Worm (Caenorhabditis elegans): ENCODE data around the gene nemp-1.
A peak's percentile ranks its signal among the peaks of the same experiment; 100 is the strongest.

The nemp-1 gene

ce11 chrIII:471644-472401 is at the start of gene nemp-1, which contains the start of gene magu-1 (continued):
- TF ChIP-seq let-607 (tag; optimal IDR thresholded peaks at IDR 0.05) (no peak), let-526 (GFP tag; IDR thresholded peaks at IDR 0.05) (no peak), F23B12.7 (tag; optimal IDR thresholded peaks at IDR 0.05; ENCODE audit: insufficient read depth) (peak; percentile 16), unc-130 (GFP tag; optimal IDR thresholded peaks at IDR 0.05) (no peak), lin-26 (GFP tag; IDR thresholded peaks at IDR 0.05) (no peak), K12H6.12 (tag; optimal IDR thresholded peaks at IDR 0.05) (no peak), C17E4.6 (GFP tag; IDR thresholded peaks at IDR 0.05) (no peak), unc-62 (GFP tag; optimal IDR thresholded peaks at IDR 0.05) (no peak), cebp-1 (GFP tag; IDR thresholded peaks at IDR 0.05) (no peak), cebp-1 (tag; optimal IDR thresholded peaks at IDR 0.05) (no peak), dox-1 (GFP tag; IDR thresholded peaks at IDR 0.05) (no peak), rcor-1 (GFP tag; IDR thresholded peaks at IDR 0.05) (no peak), ccch-3 (GFP tag; optimal IDR thresholded peaks at IDR 0.05) (no peak), hrde-1 (tag; optimal IDR thresholded peaks at IDR 0.05; ENCODE audit: borderline replicate concordance) (no peak), Y56A3A.18 (GFP tag; IDR thresholded peaks at IDR 0.05) (no peak), tlf-1 (GFP tag; optimal IDR thresholded peaks at IDR 0.05) (no peak), Y67H2A.10 (GFP tag; conservative IDR thresholded peaks at IDR 0.05) (no peak), F49E8.2 (tag; optimal IDR thresholded peaks at IDR 0.05; ENCODE audit: insufficient read depth) (peak; percentile 27), bed-1 (GFP tag; IDR thresholded peaks at IDR 0.05) (no peak), mes-4 (tag; optimal IDR thresholded peaks at IDR 0.05) (no peak), lin-54 (GFP tag; optimal IDR thresholded peaks at IDR 0.05) (peak; percentile 54), ztf-25 (GFP tag; IDR thresholded peaks at IDR 0.05) (no peak), repo-1 (tag; optimal IDR thresholded peaks at IDR 0.05) (no peak), mcd-1 (GFP tag; IDR thresholded peaks at IDR 0.05) (no peak), F33H1.4 (GFP tag; IDR thresholded peaks at IDR 0.05) (peak; percentile 83), aptf-3 (GFP tag; IDR thresholded peaks at IDR 0.05) (no peak), ztf-6 (GFP tag; IDR thresholded peaks at IDR 0.05) (no peak), dpl-1 (GFP tag; optimal IDR thresholded peaks at IDR 0.05) (peak; percentile 38), ama-1 (optimal IDR thresholded peaks at IDR 0.05) (no peak), ama-1 (GFP tag; optimal IDR thresholded peaks at IDR 0.05) (no peak), atf-7 (tag; optimal IDR thresholded peaks at IDR 0.05) (no peak), snpc-4 (GFP tag; optimal IDR thresholded peaks at IDR 0.05) (no peak), snpc-4 (tag; optimal IDR thresholded peaks at IDR 0.05) (no peak)

ce11 chrIII:422553-422952 is 49.6 kb upstream of the nemp-1 start:
- TF ChIP-seq ceh-40 (GFP tag; IDR thresholded peaks at IDR 0.05) (no peak), dox-1 (GFP tag; IDR thresholded peaks at IDR 0.05) (no peak), Y67H2A.10 (GFP tag; conservative IDR thresholded peaks at IDR 0.05) (no peak), aptf-2 (GFP tag; conservative IDR thresholded peaks at IDR 0.05) (no peak), Y95B8A.8 (GFP tag; IDR thresholded peaks at IDR 0.05) (no peak), F10E7.11 (tag; optimal IDR thresholded peaks at IDR 0.05) (no peak), K12H6.12 (tag; optimal IDR thresholded peaks at IDR 0.05) (no peak), mcd-1 (GFP tag; IDR thresholded peaks at IDR 0.05) (no peak), madf-6 (GFP tag; IDR thresholded peaks at IDR 0.05) (no peak), madf-3 (GFP tag; IDR thresholded peaks at IDR 0.05) (no peak), attf-6 (GFP tag; IDR thresholded peaks at IDR 0.05) (no peak), K11D2.4 (GFP tag; IDR thresholded peaks at IDR 0.05) (no peak), B0336.3 (GFP tag; IDR thresholded peaks at IDR 0.05) (no peak), unc-130 (GFP tag; optimal IDR thresholded peaks at IDR 0.05) (no peak)

Measured in whole organism, young adult.